Fruit fly (Drosophila melanogaster) whole organism, embryonic: Measurements from ENCODE around the gene Syt14.
A peak's percentile ranks its signal among the peaks of the same experiment; 100 is the strongest.

Source experiments
- Asciz ChIP-seq: fragments of 200-800 bp; sonication (Bioruptor generic); optimal IDR thresholded peaks from 2 replicates; lab custom pipeline; 2017; ENCODE audit warnings: missing biosample characterization, mild to moderate bottlenecking, missing genetic modification characterization, missing genetic modification reagents
- Awh ChIP-seq: fragments of 200-800 bp; sonication (Bioruptor generic); IDR thresholded peaks from 2 replicates; pipeline ENCODE4, ENCODE4 v1.3.6; 2022; ENCODE audit warnings: missing biosample characterization, missing genetic modification characterization
- CG1024 ChIP-seq: fragments of 200-800 bp; sonication (Bioruptor generic); IDR thresholded peaks from 2 replicates; pipeline ENCODE4 v1.3.6; 2022; ENCODE audit warnings: missing biosample characterization, missing genetic modification characterization
- CG10462 ChIP-seq: fragments of 200-800 bp; sonication (Bioruptor generic); optimal IDR thresholded peaks from 2 replicates; lab custom pipeline; 2016; ENCODE audit warnings: missing biosample characterization, missing genetic modification characterization
- CG11247 ChIP-seq: fragments of 200-800 bp; sonication (Bioruptor generic); IDR thresholded peaks from 2 replicates; pipeline ENCODE4 v1.3.6; 2022; ENCODE audit warnings: missing biosample characterization, missing genetic modification characterization
- CG12071 ChIP-seq: fragments of 200-800 bp; sonication (Bioruptor generic); optimal IDR thresholded peaks from 3 replicates; lab custom pipeline; 2018; ENCODE audit warnings: missing biosample characterization, mild to moderate bottlenecking, missing genetic modification characterization
- CG12236 ChIP-seq: fragments of 200-800 bp; sonication (Bioruptor generic); optimal IDR thresholded peaks from 2 replicates; lab custom pipeline; 2016; ENCODE audit warnings: missing biosample characterization, missing genetic modification characterization
- CG13296 ChIP-seq: fragments of 200-800 bp; sonication (Bioruptor generic); optimal IDR thresholded peaks from 3 replicates; lab custom pipeline; 2018; ENCODE audit warnings: missing biosample characterization, mild to moderate bottlenecking, missing genetic modification characterization
- CG13424 ChIP-seq: fragments of 200-800 bp; sonication (Bioruptor generic); optimal IDR thresholded peaks from 2 replicates; lab custom pipeline; 2019; ENCODE audit warnings: missing biosample characterization, mild to moderate bottlenecking, missing genetic modification characterization, moderate library complexity
- CG13775 ChIP-seq: fragments of 200-800 bp; sonication (Bioruptor generic); optimal IDR thresholded peaks from 3 replicates; lab custom pipeline; 2017; ENCODE audit warnings: missing biosample characterization, mild to moderate bottlenecking, missing genetic modification characterization
- CG14710 ChIP-seq: fragments of 200-800 bp; sonication (Bioruptor generic); optimal IDR thresholded peaks from 3 replicates; lab custom pipeline; 2019; ENCODE audit warnings: missing biosample characterization, mild to moderate bottlenecking, missing genetic modification characterization, moderate library complexity
- CG14965 ChIP-seq: fragments of 200-800 bp; sonication (Bioruptor generic); optimal IDR thresholded peaks from 2 replicates; lab custom pipeline; 2016; ENCODE audit warnings: missing biosample characterization, missing genetic modification characterization, borderline replicate concordance
- CG15269 ChIP-seq: fragments of 200-800 bp; sonication (Bioruptor generic); optimal IDR thresholded peaks from 2 replicates; lab custom pipeline; 2018; ENCODE audit warnings: missing biosample characterization, mild to moderate bottlenecking, missing genetic modification characterization, moderate library complexity
- CG15479 ChIP-seq: fragments of 200-800 bp; sonication (Bioruptor generic); optimal IDR thresholded peaks from 3 replicates; lab custom pipeline; 2019; ENCODE audit warnings: missing biosample characterization, mild to moderate bottlenecking, missing genetic modification characterization, moderate library complexity
- CG15601 ChIP-seq: fragments of 200-800 bp; sonication (Bioruptor generic); optimal IDR thresholded peaks from 3 replicates; lab custom pipeline; 2019; ENCODE audit warnings: missing biosample characterization, mild to moderate bottlenecking, missing genetic modification characterization, moderate library complexity
- CG16813 ChIP-seq: fragments of 200-800 bp; sonication (Bioruptor generic); IDR thresholded peaks from 3 replicates; pipeline ENCODE4 v1.3.6; 2022; ENCODE audit warnings: missing biosample characterization, missing genetic modification characterization; ENCODE audit not compliant: partially characterized antibody
- CG17612 ChIP-seq: fragments of 200-800 bp; sonication (Bioruptor generic); IDR thresholded peaks from 2 replicates; pipeline ENCODE4 v1.3.6; 2022; ENCODE audit warnings: missing biosample characterization, missing genetic modification characterization
- CG18764 ChIP-seq: fragments of 200-800 bp; sonication (Bioruptor generic); optimal IDR thresholded peaks from 3 replicates; lab custom pipeline; 2016; ENCODE audit warnings: missing biosample characterization, missing genetic modification characterization
- CG2120 ChIP-seq: fragments of 200-800 bp; sonication (Bioruptor generic); optimal IDR thresholded peaks from 3 replicates; lab custom pipeline; 2016; ENCODE audit warnings: missing biosample characterization, missing genetic modification characterization
- CG34422 ChIP-seq: fragments of 200-800 bp; sonication (Bioruptor generic); IDR thresholded peaks from 3 replicates; pipeline ENCODE4 v1.3.6; 2022; ENCODE audit warnings: missing biosample characterization, missing genetic modification characterization
- CG4328 ChIP-seq: fragments of 200-800 bp; sonication (Bioruptor generic); optimal IDR thresholded peaks from 3 replicates; lab custom pipeline; 2017; ENCODE audit warnings: missing biosample characterization, missing genetic modification reagents, missing genetic modification characterization
- CG43689 ChIP-seq: fragments of 200-800 bp; sonication (Bioruptor generic); IDR thresholded peaks from 2 replicates; pipeline ENCODE4 v1.3.6; 2022; ENCODE audit warnings: missing biosample characterization, missing genetic modification characterization
- CG6683 ChIP-seq: fragments of 200-800 bp; sonication (Bioruptor generic); optimal IDR thresholded peaks from 2 replicates; lab custom pipeline; 2017; ENCODE audit warnings: missing biosample characterization, mild to moderate bottlenecking, missing genetic modification characterization, missing genetic modification reagents
- CG6813 ChIP-seq: fragments of 200-800 bp; sonication (Bioruptor generic); optimal IDR thresholded peaks from 2 replicates; lab custom pipeline; 2017; ENCODE audit warnings: missing biosample characterization, missing genetic modification characterization, mild to moderate bottlenecking, moderate library complexity, missing genetic modification reagents
- CG8478 ChIP-seq: fragments of >200 bp; optimal IDR thresholded peaks from 2 replicates; lab custom pipeline; 2018
- CG9609 ChIP-seq: fragments of 200-800 bp; sonication (Bioruptor generic); optimal IDR thresholded peaks from 3 replicates; lab custom pipeline; 2016; ENCODE audit warnings: missing biosample characterization, missing genetic modification characterization
- Chrac-16 ChIP-seq: fragments of 200-800 bp; sonication (Bioruptor generic); optimal IDR thresholded peaks from 3 replicates; lab custom pipeline; 2016; ENCODE audit warnings: missing biosample characterization, missing genetic modification characterization
- D19B ChIP-seq: fragments of 200-800 bp; sonication (Bioruptor generic); optimal IDR thresholded peaks from 2 replicates; lab custom pipeline; 2017; ENCODE audit warnings: missing biosample characterization, mild to moderate bottlenecking, missing genetic modification characterization
- Dad ChIP-seq: fragments of 200-800 bp; sonication (Bioruptor generic); optimal IDR thresholded peaks from 3 replicates; lab custom pipeline; 2016; ENCODE audit warnings: missing biosample characterization, missing genetic modification characterization
- Dbx ChIP-seq: fragments of 200-800 bp; sonication (Bioruptor generic); IDR thresholded peaks from 3 replicates; pipeline ENCODE4 v1.3.6; 2022; ENCODE audit warnings: missing biosample characterization, missing genetic modification characterization
- HHEX ChIP-seq: fragments of 200-800 bp; sonication (Bioruptor generic); optimal IDR thresholded peaks from 3 replicates; lab custom pipeline; 2017; ENCODE audit warnings: missing biosample characterization, mild to moderate bottlenecking, missing genetic modification characterization, missing genetic modification reagents
- HmgZ ChIP-seq: fragments of 200-800 bp; sonication (Bioruptor generic); optimal IDR thresholded peaks from 2 replicates; lab custom pipeline; 2018; ENCODE audit warnings: missing biosample characterization, mild to moderate bottlenecking, missing genetic modification characterization
- Hmr ChIP-seq: fragments of 200-800 bp; sonication (Bioruptor generic); optimal IDR thresholded peaks from 3 replicates; lab custom pipeline; 2017; ENCODE audit warnings: mild to moderate bottlenecking, missing biosample characterization, missing genetic modification reagents, missing genetic modification characterization
- Lpt ChIP-seq: fragments of >200 bp; optimal IDR thresholded peaks from 2 replicates; lab custom pipeline; 2018; ENCODE audit warnings: missing biosample characterization, missing genetic modification characterization
- Max ChIP-seq: fragments of 200-800 bp; sonication (Bioruptor generic); optimal IDR thresholded peaks from 2 replicates; lab custom pipeline; 2016; ENCODE audit warnings: missing biosample characterization, mild to moderate bottlenecking, missing genetic modification characterization
- Neu2 ChIP-seq: fragments of 200-800 bp; sonication (Bioruptor generic); optimal IDR thresholded peaks from 3 replicates; lab custom pipeline; 2016; ENCODE audit warnings: missing biosample characterization, missing genetic modification characterization, borderline replicate concordance
- amos ChIP-seq: fragments of 200-800 bp; sonication (Bioruptor generic); IDR thresholded peaks from 2 replicates; pipeline ENCODE4 v1.3.6; 2022; ENCODE audit warnings: missing biosample characterization, missing genetic modification characterization; ENCODE audit not compliant: partially characterized antibody
- cas ChIP-seq: fragments of 200-800 bp; sonication (Bioruptor generic); IDR thresholded peaks from 2 replicates; pipeline ENCODE4 v1.3.6; 2022; ENCODE audit warnings: missing biosample characterization, missing genetic modification characterization
- danr ChIP-seq: fragments of 200-800 bp; sonication (Bioruptor generic); IDR thresholded peaks from 2 replicates; pipeline ENCODE4 v1.3.6; 2022; ENCODE audit warnings: missing biosample characterization, missing genetic modification characterization
- gce ChIP-seq: fragments of 200-800 bp; sonication (Bioruptor generic); IDR thresholded peaks from 3 replicates; pipeline ENCODE4 v1.3.6; 2022; ENCODE audit warnings: missing biosample characterization, missing genetic modification characterization
- gsb-n ChIP-seq: fragments of 200-800 bp; sonication (Bioruptor generic); optimal IDR thresholded peaks from 3 replicates; lab custom pipeline; 2018; ENCODE audit warnings: missing biosample characterization, mild to moderate bottlenecking, missing genetic modification characterization
- hb ChIP-seq: fragments of 200-800 bp; sonication (Bioruptor generic); IDR thresholded peaks from 3 replicates; pipeline ENCODE4 v1.3.6; 2022; ENCODE audit warnings: missing biosample characterization, missing genetic modification characterization; ENCODE audit not compliant: partially characterized antibody
- ind ChIP-seq: fragments of 200-800 bp; sonication (Bioruptor generic); optimal IDR thresholded peaks from 3 replicates; lab custom pipeline; 2016; ENCODE audit warnings: missing biosample characterization, missing genetic modification characterization
- inv ChIP-seq: fragments of 200-800 bp; sonication (Bioruptor generic); IDR thresholded peaks from 2 replicates; pipeline ENCODE4 v1.3.6; 2022; ENCODE audit warnings: missing biosample characterization, missing genetic modification characterization; ENCODE audit not compliant: partially characterized antibody
- jumu ChIP-seq: fragments of 200-800 bp; sonication (Bioruptor generic); optimal IDR thresholded peaks from 3 replicates; lab custom pipeline; 2016; ENCODE audit warnings: missing biosample characterization, missing genetic modification characterization
- kay ChIP-seq: fragments of 200-800 bp; sonication (Bioruptor generic); optimal IDR thresholded peaks from 2 replicates; lab custom pipeline; 2016; ENCODE audit warnings: missing biosample characterization, missing genetic modification characterization
- kni ChIP-seq: fragments of 200-800 bp; sonication (Bioruptor generic); optimal IDR thresholded peaks from 3 replicates; lab custom pipeline; 2017; ENCODE audit warnings: mild to moderate bottlenecking, missing biosample characterization, missing genetic modification reagents, missing genetic modification characterization
- lmd ChIP-seq: fragments of 200-800 bp; sonication (Bioruptor generic); IDR thresholded peaks from 2 replicates; pipeline ENCODE4 v1.3.6; 2022; ENCODE audit warnings: missing biosample characterization, missing genetic modification characterization
- pfk ChIP-seq: fragments of 200-800 bp; sonication (Bioruptor generic); optimal IDR thresholded peaks from 2 replicates; lab custom pipeline; 2018; ENCODE audit warnings: missing biosample characterization, mild to moderate bottlenecking, missing genetic modification characterization, moderate library complexity
- schlank ChIP-seq: fragments of 200-800 bp; sonication (Bioruptor generic); optimal IDR thresholded peaks from 2 replicates; lab custom pipeline; 2018; ENCODE audit warnings: missing biosample characterization, mild to moderate bottlenecking, missing genetic modification characterization
- so ChIP-seq: fragments of 200-800 bp; sonication (Bioruptor generic); IDR thresholded peaks from 3 replicates; pipeline ENCODE4 v1.3.6; 2022; ENCODE audit warnings: missing biosample characterization, missing genetic modification characterization
- vvl ChIP-seq: fragments of 200-800 bp; sonication (Bioruptor generic); IDR thresholded peaks from 2 replicates; pipeline ENCODE4 v1.3.6; 2022; ENCODE audit warnings: missing biosample characterization, missing genetic modification characterization

Gene Syt14

dm6 chr3R:4337580-4337979, 18.7 kb upstream of the Syt14 start, which contains the start of the genes Skp2 and CG1103 (continued):
- TF ChIP-seq CG13775 (GFP tag; lab: Kevin White, UChicago) = no peak
- no peak for TF ChIP-seq CG6813
- TF ChIP-seq pfk = no peak
- peak; percentile 22 for TF ChIP-seq CG14710 (tag; lab: Kevin White, UChicago)
- no peak for TF ChIP-seq CG6683 (GFP tag; lab: Kevin White, UChicago)
- TF ChIP-seq CG15479 (GFP tag; lab: Kevin White, UChicago) = no peak
- TF ChIP-seq Neu2 (GFP tag; lab: Kevin White, UChicago) = no peak
- peak; percentile 25 for TF ChIP-seq CG15601 (tag; lab: Kevin White, UChicago)
- TF ChIP-seq vvl (GFP tag; lab: Robert Waterston, UW) = 0 out of 2 replicates have a peak, but pooled peaks have one; percentile 32
- TF ChIP-seq CG43689 = no peak
- peak; percentile 41 for TF ChIP-seq HmgZ (tag; lab: Kevin White, UChicago)
- TF ChIP-seq kay (GFP tag; lab: Kevin White, UChicago) = no peak
- TF ChIP-seq HHEX (GFP tag; lab: Kevin White, UChicago) = no peak
- no peak for TF ChIP-seq CG13296 (GFP tag; lab: Kevin White, UChicago)
- no peak for TF ChIP-seq Max (GFP tag; lab: Kevin White, UChicago)
- TF ChIP-seq CG4328 (GFP tag; lab: Kevin White, UChicago) = no peak
- TF ChIP-seq inv = no peak
- TF ChIP-seq CG14965 = no peak
- no peak for TF ChIP-seq CG9609
- no peak for TF ChIP-seq Hmr (GFP tag; lab: Kevin White, UChicago)
- TF ChIP-seq CG18764 (GFP tag; lab: Kevin White, UChicago) = no peak
- TF ChIP-seq CG12236 (GFP tag; lab: Kevin White, UChicago) = no peak
- no peak for TF ChIP-seq CG8478 (lab: Kevin White, UChicago)
- TF ChIP-seq Awh (GFP tag; lab: Robert Waterston, UW) = no peak
- no peak for TF ChIP-seq Chrac-16 (GFP tag; lab: Kevin White, UChicago)
- TF ChIP-seq gsb-n = no peak
- no peak for TF ChIP-seq Asciz (GFP tag; lab: Kevin White, UChicago)
- no peak for TF ChIP-seq ind (GFP tag; lab: Kevin White, UChicago)
- TF ChIP-seq CG11247 (GFP tag; lab: Robert Waterston, UW) = no peak
- TF ChIP-seq CG15269 = no peak
- TF ChIP-seq Lpt (GFP tag; lab: Kevin White, UChicago) = no peak
- TF ChIP-seq danr (GFP tag; lab: Robert Waterston, UW) = no peak
- TF ChIP-seq CG34422 (GFP tag; lab: Robert Waterston, UW) = no peak
- TF ChIP-seq CG13424 (tag; lab: Kevin White, UChicago) = no peak
- TF ChIP-seq amos (GFP tag; lab: Robert Waterston, UW) = peak; percentile 47
- TF ChIP-seq jumu = no peak
- no peak for TF ChIP-seq CG17612 (GFP tag; lab: Robert Waterston, UW)
- no peak for TF ChIP-seq schlank (tag; lab: Kevin White, UChicago)
- TF ChIP-seq CG12071 (GFP tag; lab: Kevin White, UChicago) = no peak
- TF ChIP-seq lmd (GFP tag; lab: Robert Waterston, UW) = no peak
- no peak for TF ChIP-seq Dad (GFP tag; lab: Kevin White, UChicago)
- TF ChIP-seq CG1024 (GFP tag; lab: Robert Waterston, UW) = no peak
- TF ChIP-seq kni = no peak
- TF ChIP-seq CG10462 (GFP tag; lab: Kevin White, UChicago) = no peak
- peak; percentile 44; the same call in 1 of the 3 replicates for TF ChIP-seq CG16813 (GFP tag; lab: Robert Waterston, UW)
- no peak for TF ChIP-seq D19B (GFP tag; lab: Kevin White, UChicago)
- TF ChIP-seq Dbx (GFP tag; lab: Robert Waterston, UW) = no peak
- TF ChIP-seq CG2120 (GFP tag; lab: Kevin White, UChicago) = no peak
- no peak for TF ChIP-seq hb (GFP tag; lab: Robert Waterston, UW)
- TF ChIP-seq gce (GFP tag; lab: Robert Waterston, UW) = no peak
- no peak for TF ChIP-seq so (GFP tag; lab: Robert Waterston, UW)
- TF ChIP-seq cas (GFP tag; lab: Robert Waterston, UW) = no peak
